Worm (Caenorhabditis elegans) whole organism, L1 larva: ENCODE measurements around the gene T13C5.9.

Experiments used
- C16A3.4 ChIP-seq: fragments of 150-350 bp; optimal IDR thresholded peaks from 2 replicates; lab custom pipeline; 2014; ENCODE audit warnings: missing biosample characterization, missing genetic modification characterization
- aha-1 ChIP-seq: fragments of 150-350 bp; optimal IDR thresholded peaks from 2 replicates; lab custom pipeline; 2014; ENCODE audit warnings: missing biosample characterization, missing genetic modification characterization
- alr-1 ChIP-seq: fragments of 200-800 bp; sonication (Bioruptor generic); optimal IDR thresholded peaks from 2 replicates; lab custom pipeline; 2018; ENCODE audit warnings: borderline replicate concordance, mild to moderate bottlenecking, missing genetic modification characterization, missing compliant biosample characterization
- ama-1 ChIP-seq: fragments of 150-350 bp; optimal IDR thresholded peaks from 2 replicates; lab custom pipeline; 2014
- blmp-1 ChIP-seq: fragments of 150-350 bp; optimal IDR thresholded peaks from 2 replicates; lab custom pipeline; 2014; ENCODE audit warnings: missing biosample characterization, missing genetic modification characterization
- ceh-63 ChIP-seq: fragments of 200-800 bp; sonication (Bioruptor generic); optimal IDR thresholded peaks from 2 replicates; lab custom pipeline; 2018; ENCODE audit warnings: mild to moderate bottlenecking, missing genetic modification characterization, missing compliant biosample characterization
- ceh-8 ChIP-seq: fragments of 200-800 bp; sonication (Bioruptor generic); optimal IDR thresholded peaks from 2 replicates; lab custom pipeline; 2018; ENCODE audit warnings: mild to moderate bottlenecking, missing genetic modification characterization, moderate library complexity, missing compliant biosample characterization
- ceh-88 ChIP-seq: fragments of 200-800 bp; sonication (Bioruptor generic); IDR thresholded peaks from 2 replicates; pipeline ENCODE4 v1.3.6; 2022; ENCODE audit warnings: missing genetic modification characterization, missing compliant biosample characterization
- ces-1 ChIP-seq: fragments of 150-350 bp; optimal IDR thresholded peaks from 2 replicates; lab custom pipeline; 2014; ENCODE audit warnings: missing biosample characterization, missing genetic modification reagents, missing genetic modification characterization
- dpl-1 ChIP-seq, 3 experiments: fragments of 150-350 bp in 2 of 3; sonication (generic microtip) in 1 of 3; optimal IDR thresholded peaks; 2 replicates each; lab custom pipeline; 2014 to 2017; ENCODE audit warnings: missing biosample characterization in 3 of 3, missing genetic modification characterization in 3 of 3, missing genetic modification reagents in 3 of 3
- efl-1 ChIP-seq, 4 experiments: fragments of 150-350 bp; optimal IDR thresholded peaks in 3 of 4; peaks in 1 of 4; 1 replicate in 1 of 4; 2 replicates in 3 of 4; lab custom pipeline; 2014; ENCODE audit warnings: missing biosample characterization in 2 of 4, missing genetic modification characterization in 2 of 4, missing genetic modification reagents in 2 of 4
- egl-13 ChIP-seq: sonication (generic microtip); optimal IDR thresholded peaks from 2 replicates; lab custom pipeline; 2016; ENCODE audit warnings: missing genotype, missing genetic modification reagents, missing genetic modification characterization, missing compliant biosample characterization
- egl-27 ChIP-seq, 2 experiments: fragments of 150-350 bp in 1 of 2; sonication (generic microtip); optimal IDR thresholded peaks; 3 replicates each; lab custom pipeline; 2017 to 2018; ENCODE audit warnings: missing biosample characterization in 2 of 2, missing genetic modification characterization in 2 of 2, missing genetic modification reagents in 2 of 2
- elt-3 ChIP-seq, 6 experiments: fragments of 150-350 bp in 1 of 6; sonication (generic microtip); optimal IDR thresholded peaks; 2 replicates each; lab custom pipeline; 2017 to 2018; ENCODE audit warnings: missing biosample characterization in 6 of 6, missing genetic modification characterization in 6 of 6, inconsistent platforms in 1 of 6
- fkh-4 ChIP-seq: sonication (generic microtip); optimal IDR thresholded peaks from 2 replicates; lab custom pipeline; 2016; ENCODE audit warnings: missing compliant biosample characterization, missing genetic modification characterization, borderline replicate concordance
- fkh-8 ChIP-seq: sonication (generic microtip); optimal IDR thresholded peaks from 2 replicates; lab custom pipeline; 2016; ENCODE audit warnings: mild to moderate bottlenecking, missing genetic modification characterization, missing compliant biosample characterization
- fos-1 ChIP-seq: fragments of 150-350 bp; optimal IDR thresholded peaks from 2 replicates; lab custom pipeline; 2014; ENCODE audit warnings: missing biosample characterization, missing genetic modification characterization
- grh-1 ChIP-seq: fragments of 200-800 bp; sonication (Bioruptor generic); IDR thresholded peaks from 2 replicates; pipeline ENCODE4 v1.3.6; 2022; ENCODE audit warnings: missing genetic modification reagents, missing genetic modification characterization, missing compliant biosample characterization
- hlh-4 ChIP-seq: sonication (generic microtip); optimal IDR thresholded peaks from 2 replicates; lab custom pipeline; 2016; ENCODE audit warnings: mild to moderate bottlenecking, missing genetic modification characterization, missing compliant biosample characterization
- jun-1 ChIP-seq: fragments of 150-350 bp; optimal IDR thresholded peaks from 2 replicates; lab custom pipeline; 2014; ENCODE audit warnings: missing biosample characterization, missing genetic modification reagents, missing genetic modification characterization
- lin-14 ChIP-seq: fragments of 200-800 bp; sonication (Bioruptor generic); optimal IDR thresholded peaks from 2 replicates; lab custom pipeline; 2018; ENCODE audit warnings: mild to moderate bottlenecking, missing genetic modification characterization, moderate library complexity, missing compliant biosample characterization
- lin-35 ChIP-seq, 2 experiments: fragments of 150-350 bp; optimal IDR thresholded peaks; 2 replicates each; lab custom pipeline; 2014; ENCODE audit warnings: missing biosample characterization in 2 of 2, missing genetic modification characterization in 2 of 2, missing genetic modification reagents in 2 of 2
- lin-39 ChIP-seq: fragments of 150-350 bp; optimal IDR thresholded peaks from 2 replicates; lab custom pipeline; 2014; ENCODE audit warnings: missing biosample characterization, missing genetic modification reagents, missing genetic modification characterization
- lsy-2 ChIP-seq, 2 experiments: fragments of 150-350 bp; optimal IDR thresholded peaks; 2 replicates each; lab custom pipeline; 2014; ENCODE audit warnings: missing biosample characterization in 2 of 2, missing genetic modification characterization in 2 of 2
- mab-9 ChIP-seq: fragments of 200-800 bp; sonication (Bioruptor generic); IDR thresholded peaks from 2 replicates; pipeline ENCODE4 v1.3.6; 2022; ENCODE audit warnings: missing genetic modification reagents, missing genetic modification characterization, missing compliant biosample characterization
- mdl-1 ChIP-seq, 2 experiments: fragments of 150-350 bp; optimal IDR thresholded peaks; 2 replicates each; lab custom pipeline; 2014 to 2017; ENCODE audit warnings: missing biosample characterization in 2 of 2, missing genetic modification characterization in 2 of 2, inconsistent platforms in 1 of 2
- nhr-11 ChIP-seq: fragments of 150-350 bp; optimal IDR thresholded peaks from 2 replicates; lab custom pipeline; 2014; ENCODE audit warnings: missing biosample characterization, missing genetic modification characterization
- nhr-19 ChIP-seq: fragments of 200-800 bp; sonication (Bioruptor generic); conservative IDR thresholded peaks from 2 replicates; pipeline ENCODE4 v1.3.6; 2022; ENCODE audit warnings: missing genetic modification characterization, missing compliant biosample characterization
- nhr-20 ChIP-seq: sonication (generic microtip); optimal IDR thresholded peaks from 2 replicates; lab custom pipeline; 2016; ENCODE audit warnings: mild to moderate bottlenecking, missing genetic modification characterization, missing compliant biosample characterization
- nhr-47 ChIP-seq: sonication (generic microtip); optimal IDR thresholded peaks from 2 replicates; lab custom pipeline; 2016; ENCODE audit warnings: mild to moderate bottlenecking, missing genetic modification characterization, moderate library complexity, missing compliant biosample characterization
- nhr-71 ChIP-seq: sonication (generic microtip); optimal IDR thresholded peaks from 2 replicates; lab custom pipeline; 2016; ENCODE audit warnings: mild to moderate bottlenecking, missing genetic modification characterization, moderate library complexity, missing compliant biosample characterization
- nhr-77 ChIP-seq: fragments of 150-350 bp; optimal IDR thresholded peaks from 2 replicates; lab custom pipeline; 2014; ENCODE audit warnings: missing biosample characterization, missing genetic modification characterization
- nhr-84 ChIP-seq: sonication (generic microtip); optimal IDR thresholded peaks from 2 replicates; lab custom pipeline; 2017; ENCODE audit warnings: missing biosample characterization, missing genetic modification characterization
- nhr-85 ChIP-seq: sonication (generic microtip); peaks from one replicate; lab custom pipeline; 2016; ENCODE audit warnings: missing genetic modification characterization, inconsistent platforms, missing compliant biosample characterization
- nhr-90 ChIP-seq: sonication (generic microtip); optimal IDR thresholded peaks from 2 replicates; lab custom pipeline; 2016; ENCODE audit warnings: mild to moderate bottlenecking, missing genetic modification characterization, missing compliant biosample characterization; ENCODE audit not compliant: poor library complexity
- pag-3 ChIP-seq: sonication (generic microtip); optimal IDR thresholded peaks from 2 replicates; lab custom pipeline; 2017; ENCODE audit warnings: missing genetic modification characterization, mild to moderate bottlenecking, missing compliant biosample characterization, antibody characterized with exemption, borderline replicate concordance; ENCODE audit not compliant: insufficient read depth
- pax-3 ChIP-seq: fragments of 200-800 bp; sonication (Bioruptor generic); optimal IDR thresholded peaks from 2 replicates; lab custom pipeline; 2018; ENCODE audit warnings: mild to moderate bottlenecking, missing genetic modification characterization, moderate library complexity, missing compliant biosample characterization
- pqm-1 ChIP-seq: sonication (generic microtip); optimal IDR thresholded peaks from 3 replicates; lab custom pipeline; 2017; ENCODE audit warnings: missing biosample characterization, missing genetic modification characterization
- rnt-1 ChIP-seq: sonication (generic microtip); optimal IDR thresholded peaks from 2 replicates; lab custom pipeline; 2016; ENCODE audit warnings: mild to moderate bottlenecking, missing genetic modification characterization, moderate library complexity, missing compliant biosample characterization
- skn-1 ChIP-seq: fragments of 150-350 bp; optimal IDR thresholded peaks from 2 replicates; lab custom pipeline; 2014; ENCODE audit warnings: missing biosample characterization, missing genetic modification characterization
- snpc-4 ChIP-seq: fragments of 150-350 bp; optimal IDR thresholded peaks from 2 replicates; lab custom pipeline; 2014; ENCODE audit warnings: missing biosample characterization, missing genetic modification characterization
- snu-23 ChIP-seq: sonication (generic microtip); optimal IDR thresholded peaks from 2 replicates; lab custom pipeline; 2016; ENCODE audit warnings: missing genetic modification characterization, missing compliant biosample characterization
- sptf-1 ChIP-seq: fragments of 150-350 bp; optimal IDR thresholded peaks from 2 replicates; lab custom pipeline; 2014; ENCODE audit warnings: missing biosample characterization, missing genetic modification characterization
- tbx-2 ChIP-seq: sonication (generic microtip); optimal IDR thresholded peaks from 2 replicates; lab custom pipeline; 2016; ENCODE audit warnings: missing genetic modification characterization, missing compliant biosample characterization
- tlp-1 ChIP-seq: fragments of 150-350 bp; optimal IDR thresholded peaks from 2 replicates; lab custom pipeline; 2014; ENCODE audit warnings: missing biosample characterization, missing genetic modification characterization
- unc-130 ChIP-seq: fragments of 150-350 bp; optimal IDR thresholded peaks from 2 replicates; lab custom pipeline; 2017; ENCODE audit warnings: missing biosample characterization, missing genetic modification characterization, inconsistent platforms
- unc-62 ChIP-seq: fragments of 150-350 bp; optimal IDR thresholded peaks from 2 replicates; lab custom pipeline; 2014; ENCODE audit warnings: missing biosample characterization, missing genetic modification reagents, missing genetic modification characterization
- unc-98 ChIP-seq: fragments of 200-800 bp; sonication (Bioruptor generic); IDR thresholded peaks from 2 replicates; pipeline ENCODE4 v1.3.6; 2022; ENCODE audit warnings: missing genetic modification characterization, missing compliant biosample characterization
- xbp-1 ChIP-seq: sonication (generic microtip); optimal IDR thresholded peaks from 2 replicates; lab custom pipeline; 2016; ENCODE audit warnings: missing genetic modification characterization, missing compliant biosample characterization
- ztf-4 ChIP-seq: fragments of 150-350 bp; optimal IDR thresholded peaks from 2 replicates; lab custom pipeline; 2014; ENCODE audit warnings: missing biosample characterization, missing genetic modification characterization

T13C5.9 gene

DNA sequence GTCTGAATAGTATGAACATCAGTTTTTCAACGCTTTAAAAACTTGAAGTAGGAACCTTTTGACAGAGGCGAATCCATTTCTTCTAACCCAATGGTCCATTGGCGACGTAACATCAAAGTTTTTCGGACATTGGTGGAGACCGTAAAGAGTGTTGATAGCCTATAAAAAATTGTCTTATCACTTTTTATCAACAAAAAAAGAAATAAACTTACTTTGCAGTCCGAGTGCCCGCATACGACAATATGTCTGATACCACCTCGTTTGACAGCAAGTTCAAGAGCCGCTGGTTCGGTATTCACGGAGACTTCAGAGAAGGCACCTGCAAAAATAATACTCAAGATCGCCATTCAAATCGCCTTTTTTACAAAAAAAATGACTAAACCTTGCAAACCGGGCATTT, 13.3 kb downstream of the T13C5.9 start:
- no peak for TF ChIP-seq alr-1
- no peak for TF ChIP-seq ceh-63 (GFP tag; lab: Kevin White, UChicago)
- no peak for TF ChIP-seq nhr-19 (GFP tag; lab: Robert Waterston, UW)
- no peak for TF ChIP-seq ceh-88 (GFP tag; lab: Robert Waterston, UW)
- TF ChIP-seq hlh-4: no peak
- TF ChIP-seq unc-62 (GFP tag; lab: Kevin White, UChicago): no peak
- TF ChIP-seq egl-13 (tag; lab: Kevin White, UChicago): no peak

DNA sequence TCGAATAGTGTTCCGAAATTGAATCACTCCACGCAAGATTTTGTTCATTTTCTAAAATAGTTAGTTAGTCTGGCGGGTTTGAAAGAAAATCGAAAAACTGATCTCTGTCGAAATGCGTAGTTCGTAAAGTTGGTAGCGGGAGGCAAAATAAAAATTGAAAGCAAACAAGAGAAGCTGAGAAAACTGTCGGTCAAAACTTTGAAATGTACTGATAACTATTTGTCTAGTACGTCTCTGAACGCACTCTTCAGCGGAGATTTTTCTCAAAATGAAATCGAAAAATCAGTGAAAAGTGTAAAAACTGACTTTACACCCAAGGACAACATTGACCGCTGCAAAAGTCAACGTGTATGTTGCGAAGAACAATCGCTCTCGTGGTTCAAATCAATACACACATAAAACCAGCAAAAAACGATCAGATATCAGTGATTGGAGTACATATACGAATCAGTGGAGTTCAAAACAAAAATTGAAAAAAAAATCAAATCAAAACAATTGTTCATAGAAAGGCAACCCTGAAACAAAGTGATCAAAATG, 14.7 kb downstream of the T13C5.9 start, which contains the start of gene bca-1:
TSS of gene bca-1 (minus strand) at position 51 of the 537 bp plus-strand sequence.
- TF ChIP-seq nhr-20: peak; percentile 88
- peak; percentile 40 for TF ChIP-seq grh-1
- no peak for TF ChIP-seq fkh-8 (tag; lab: Kevin White, UChicago)
- TF ChIP-seq nhr-85 (tag; lab: Kevin White, UChicago): peak; percentile 82
- peak; percentile 56 for TF ChIP-seq nhr-47 (tag; lab: Kevin White, UChicago)
- no peak for TF ChIP-seq fos-1 (tag; lab: Kevin White, UChicago)
- no peak for TF ChIP-seq mab-9
- peak; percentile 44 for TF ChIP-seq C16A3.4 (tag; lab: Kevin White, UChicago)
- TF ChIP-seq nhr-90 (tag; lab: Kevin White, UChicago): peak; percentile 69
- TF ChIP-seq mdl-1 (tag; optimal IDR thresholded peaks at IDR 0.05; lab: Kevin White, UChicago): peak in 1 of 2 experiments; percentile 69
- TF ChIP-seq skn-1 (tag; lab: Kevin White, UChicago): no peak
- peak; percentile 72 for TF ChIP-seq lin-14 (GFP tag; lab: Kevin White, UChicago)
- no peak for TF ChIP-seq jun-1
- no peak for TF ChIP-seq pag-3
- TF ChIP-seq nhr-11 (tag; lab: Kevin White, UChicago): no peak
- TF ChIP-seq lsy-2 (tag; optimal IDR thresholded peaks at IDR 0.05; lab: Kevin White, UChicago): peak in 1 of 2 experiments; percentile 16
- TF ChIP-seq sptf-1: no peak
- peak; percentile 50 for TF ChIP-seq unc-130 (tag; lab: Kevin White, UChicago)
- TF ChIP-seq ama-1: no peak
- peak; percentile 97 for TF ChIP-seq nhr-71
- TF ChIP-seq ztf-4 (tag; lab: Kevin White, UChicago): peak; percentile 29
- peak in 1 of 2 experiments; percentile 68 for TF ChIP-seq lin-35 (GFP tag; optimal IDR thresholded peaks at IDR 0.05; lab: Kevin White, UChicago)
- no peak for TF ChIP-seq pqm-1 (tag; lab: Kevin White, UChicago)
- no peak for TF ChIP-seq ceh-8 (GFP tag; lab: Kevin White, UChicago)
- TF ChIP-seq nhr-19 (GFP tag; lab: Robert Waterston, UW): peak; percentile 97
- no peak for TF ChIP-seq efl-1 (optimal IDR thresholded peaks at IDR 0.05; lab: Kevin White, UChicago)
- peak in 1 of 2 experiments; percentile 84 for TF ChIP-seq efl-1 (GFP tag; optimal IDR thresholded peaks at IDR 0.05 in 1 of 2; lab: Kevin White, UChicago)
- TF ChIP-seq ceh-63 (GFP tag; lab: Kevin White, UChicago): no peak
- no peak for TF ChIP-seq pax-3
- no peak for TF ChIP-seq egl-27 (tag; optimal IDR thresholded peaks at IDR 0.05; lab: Kevin White, UChicago)
- no peak for TF ChIP-seq unc-98 (GFP tag; lab: Robert Waterston, UW)
- TF ChIP-seq fkh-4: no peak
- no peak for TF ChIP-seq nhr-84 (tag; lab: Kevin White, UChicago)
- peak; percentile 72 for TF ChIP-seq xbp-1 (tag; lab: Kevin White, UChicago)
- TF ChIP-seq tlp-1 (tag; lab: Kevin White, UChicago): no peak
- no peak for TF ChIP-seq aha-1 (tag; lab: Kevin White, UChicago)
- TF ChIP-seq elt-3 (tag; optimal IDR thresholded peaks at IDR 0.05; lab: Kevin White, UChicago): peak in 2 of 6 experiments; percentile 59 to 68
- peak; percentile 91 for TF ChIP-seq snu-23 (GFP tag; lab: Kevin White, UChicago)
- TF ChIP-seq nhr-77 (tag; lab: Kevin White, UChicago): peak; percentile 15
- TF ChIP-seq dpl-1 (GFP tag; optimal IDR thresholded peaks at IDR 0.05; lab: Kevin White, UChicago): peak in 1 of 3 experiments; percentile 21
- no peak for TF ChIP-seq ceh-88 (GFP tag; lab: Robert Waterston, UW)
- peak; percentile 49 for TF ChIP-seq rnt-1
- no peak for TF ChIP-seq snpc-4 (tag; lab: Kevin White, UChicago)
- no peak for TF ChIP-seq ces-1 (GFP tag; lab: Kevin White, UChicago)
- peak; percentile 83 for TF ChIP-seq blmp-1
- TF ChIP-seq tbx-2: peak; percentile 69
- TF ChIP-seq lin-39 (tag; lab: Kevin White, UChicago): no peak
